Fruit fly (Drosophila melanogaster) whole organism, embryonic: ENCODE results near the gene Lcp65Ab1.
A peak's percentile ranks its signal among the peaks of the same experiment; 100 is the strongest.

ENCODE experiments used
- Antp ChIP-seq: fragments of 200-800 bp; sonication (Bioruptor generic); optimal IDR thresholded peaks from 3 replicates; lab custom pipeline; 2016; ENCODE audit warnings: missing biosample characterization, missing genetic modification characterization
- Atf6 ChIP-seq: fragments of 200-800 bp; sonication (Bioruptor generic); IDR thresholded peaks from 2 replicates; pipeline ENCODE4 v1.3.6; 2022; ENCODE audit warnings: missing biosample characterization, missing genetic modification characterization
- Bgb ChIP-seq: fragments of 200-800 bp; sonication (Bioruptor generic); IDR thresholded peaks from 2 replicates; pipeline ENCODE4 v1.3.6; 2022; ENCODE audit warnings: missing biosample characterization, missing genetic modification characterization; ENCODE audit not compliant: partially characterized antibody
- Blimp-1 ChIP-seq: fragments of 200-800 bp; sonication (Bioruptor generic); optimal IDR thresholded peaks from 3 replicates; lab custom pipeline; 2018; ENCODE audit warnings: missing biosample characterization, missing genetic modification characterization, mild to moderate bottlenecking, moderate library complexity, missing genetic modification reagents
- BtbVII ChIP-seq: fragments of 200-800 bp; sonication (Bioruptor generic); optimal IDR thresholded peaks from 3 replicates; lab custom pipeline; 2017; ENCODE audit warnings: missing biosample characterization, mild to moderate bottlenecking, missing genetic modification characterization
- CG10147 ChIP-seq: fragments of 200-800 bp; sonication (Bioruptor generic); optimal IDR thresholded peaks from 2 replicates; lab custom pipeline; 2019; ENCODE audit warnings: missing biosample characterization, mild to moderate bottlenecking, missing genetic modification characterization, moderate library complexity
- CG12236 ChIP-seq: fragments of 200-800 bp; sonication (Bioruptor generic); optimal IDR thresholded peaks from 2 replicates; lab custom pipeline; 2016; ENCODE audit warnings: missing biosample characterization, missing genetic modification characterization
- CG13894 ChIP-seq: fragments of 200-800 bp; sonication (Bioruptor generic); optimal IDR thresholded peaks from 3 replicates; lab custom pipeline; 2018; ENCODE audit warnings: missing biosample characterization, mild to moderate bottlenecking, missing genetic modification characterization, moderate library complexity
- CG16863 ChIP-seq: fragments of 200-800 bp; sonication (Bioruptor generic); optimal IDR thresholded peaks from 3 replicates; lab custom pipeline; 2016; ENCODE audit warnings: missing biosample characterization, missing genetic modification characterization
- CG17361 ChIP-seq: fragments of 200-800 bp; sonication (Bioruptor generic); IDR thresholded peaks from 3 replicates; pipeline ENCODE4 v1.3.6; 2022; ENCODE audit warnings: missing biosample characterization, missing genetic modification characterization
- CG17568 ChIP-seq: fragments of 200-800 bp; sonication (Bioruptor generic); optimal IDR thresholded peaks from 2 replicates; lab custom pipeline; 2018; ENCODE audit warnings: missing biosample characterization, mild to moderate bottlenecking, missing genetic modification characterization, moderate library complexity
- CG17829 ChIP-seq: fragments of 200-800 bp; optimal IDR thresholded peaks from 2 replicates; lab custom pipeline; 2019; ENCODE audit warnings: missing biosample characterization, mild to moderate bottlenecking, missing genetic modification characterization, moderate library complexity
- CG2712 ChIP-seq: fragments of 200-800 bp; optimal IDR thresholded peaks from 3 replicates; lab custom pipeline; 2019; ENCODE audit warnings: missing biosample characterization, mild to moderate bottlenecking, missing genetic modification characterization, moderate library complexity
- CG2889 ChIP-seq: fragments of 200-800 bp; sonication (Bioruptor generic); IDR thresholded peaks from 3 replicates; pipeline ENCODE4 v1.3.6; 2022; ENCODE audit warnings: missing biosample characterization, missing genetic modification characterization
- CG34376 ChIP-seq: fragments of 200-800 bp; sonication (Bioruptor generic); optimal IDR thresholded peaks from 2 replicates; lab custom pipeline; 2018; ENCODE audit warnings: missing biosample characterization, mild to moderate bottlenecking, missing genetic modification characterization
- CG3726 ChIP-seq: fragments of 200-800 bp; sonication (Bioruptor generic); IDR thresholded peaks from 3 replicates; pipeline ENCODE4, ENCODE4 v1.3.6; 2022; ENCODE audit warnings: missing biosample characterization, missing genetic modification characterization
- CG7556 ChIP-seq: fragments of 200-800 bp; sonication (Bioruptor generic); optimal IDR thresholded peaks from 2 replicates; lab custom pipeline; 2017; ENCODE audit warnings: missing biosample characterization, mild to moderate bottlenecking, missing genetic modification characterization
- CG9797 ChIP-seq: fragments of 200-800 bp; sonication (Bioruptor generic); optimal IDR thresholded peaks from 3 replicates; lab custom pipeline; 2018; ENCODE audit warnings: missing biosample characterization, mild to moderate bottlenecking, missing genetic modification characterization
- CTCF ChIP-seq: fragments of 200-800 bp; sonication (Bioruptor generic); optimal IDR thresholded peaks from 2 replicates; lab custom pipeline; 2017; ENCODE audit warnings: missing biosample characterization, mild to moderate bottlenecking, missing genetic modification characterization, moderate library complexity
- CkIIα-i1 ChIP-seq: fragments of 200-800 bp; sonication (Bioruptor generic); IDR thresholded peaks from 2 replicates; pipeline ENCODE4 v1.3.6; 2022; ENCODE audit warnings: missing biosample characterization, missing genetic modification characterization
- D ChIP-seq, 2 experiments: fragments of 200-800 bp in 1 of 2; fragments of >200 bp in 1 of 2; sonication (Bioruptor generic) in 1 of 2; optimal IDR thresholded peaks; 2 replicates in 1 of 2; 3 replicates in 1 of 2; lab custom pipeline; 2017; ENCODE audit warnings: mild to moderate bottlenecking in 1 of 2, missing biosample characterization in 1 of 2, missing genetic modification characterization in 1 of 2, missing genetic modification reagents in 1 of 2
- Elba2 ChIP-seq: fragments of 200-800 bp; sonication (Bioruptor generic); optimal IDR thresholded peaks from 3 replicates; lab custom pipeline; 2016; ENCODE audit warnings: missing biosample characterization, missing genetic modification characterization
- H2.0 ChIP-seq: fragments of 200-800 bp; sonication (Bioruptor generic); IDR thresholded peaks from 2 replicates; pipeline ENCODE4 v1.3.6; 2022; ENCODE audit warnings: missing biosample characterization, missing genetic modification characterization
- Lhr ChIP-seq: fragments of 200-800 bp; sonication (Bioruptor generic); optimal IDR thresholded peaks from 3 replicates; lab custom pipeline; 2017; ENCODE audit warnings: mild to moderate bottlenecking, missing biosample characterization, missing genetic modification reagents, missing genetic modification characterization
- Mad ChIP-seq: fragments of 200-800 bp; sonication (Bioruptor generic); optimal IDR thresholded peaks from 2 replicates; lab custom pipeline; 2016; ENCODE audit warnings: missing biosample characterization, missing genetic modification characterization
- Max ChIP-seq: fragments of 200-800 bp; sonication (Bioruptor generic); optimal IDR thresholded peaks from 2 replicates; lab custom pipeline; 2016; ENCODE audit warnings: missing biosample characterization, mild to moderate bottlenecking, missing genetic modification characterization
- NC2β ChIP-seq: fragments of 200-800 bp; sonication (Bioruptor generic); optimal IDR thresholded peaks from 2 replicates; lab custom pipeline; 2016; ENCODE audit warnings: missing biosample characterization, missing genetic modification characterization
- NFAT ChIP-seq: fragments of 200-800 bp; sonication (Bioruptor generic); IDR thresholded peaks from 2 replicates; pipeline ENCODE4 v1.3.6; 2022; ENCODE audit warnings: missing biosample characterization, missing genetic modification characterization
- PHDP ChIP-seq: fragments of 200-800 bp; sonication (Bioruptor generic); optimal IDR thresholded peaks from 3 replicates; lab custom pipeline; 2018; ENCODE audit warnings: missing biosample characterization, mild to moderate bottlenecking, missing genetic modification characterization, moderate library complexity
- Pdp1 ChIP-seq, 2 experiments: fragments of 200-800 bp; sonication (Bioruptor generic); optimal IDR thresholded peaks; 3 replicates each; lab custom pipeline; 2016; ENCODE audit warnings: missing biosample characterization in 2 of 2, missing genetic modification characterization in 2 of 2, mild to moderate bottlenecking in 1 of 2, moderate library complexity in 1 of 2
- Ravus ChIP-seq: fragments of 200-800 bp; sonication (Bioruptor generic); IDR thresholded peaks from 2 replicates; pipeline ENCODE4 v1.3.6; 2022; ENCODE audit warnings: missing biosample characterization, missing genetic modification characterization
- Sox100B ChIP-seq: fragments of 200-800 bp; sonication (Bioruptor generic); optimal IDR thresholded peaks from 3 replicates; lab custom pipeline; 2018; ENCODE audit warnings: missing biosample characterization, mild to moderate bottlenecking, missing genetic modification characterization
- Sry-β ChIP-seq: fragments of 200-800 bp; sonication (Bioruptor generic); optimal IDR thresholded peaks from 2 replicates; lab custom pipeline; 2018; ENCODE audit warnings: missing biosample characterization, mild to moderate bottlenecking, missing genetic modification characterization, moderate library complexity
- Xrp1 ChIP-seq: fragments of 200-800 bp; sonication (Bioruptor generic); IDR thresholded peaks from 2 replicates; pipeline ENCODE4 v1.3.6; 2022; ENCODE audit warnings: missing biosample characterization, missing genetic modification characterization
- ara ChIP-seq: fragments of 200-800 bp; sonication (Bioruptor generic); IDR thresholded peaks from 2 replicates; pipeline ENCODE4 v1.3.6; 2022; ENCODE audit warnings: missing biosample characterization, missing genetic modification characterization
- bab2 ChIP-seq: fragments of 200-800 bp; sonication (Bioruptor generic); optimal IDR thresholded peaks from 2 replicates; lab custom pipeline; 2016; ENCODE audit warnings: missing biosample characterization, missing genetic modification characterization
- cato ChIP-seq: fragments of 200-800 bp; sonication (Bioruptor generic); optimal IDR thresholded peaks from 2 replicates; lab custom pipeline; 2016; ENCODE audit warnings: missing biosample characterization, missing genetic modification characterization, borderline replicate concordance
- crp ChIP-seq, 2 experiments: fragments of 200-800 bp; sonication (Bioruptor generic); optimal IDR thresholded peaks; 2 replicates in 1 of 2; 3 replicates in 1 of 2; lab custom pipeline; 2017; ENCODE audit warnings: missing biosample characterization in 2 of 2, missing genetic modification characterization in 2 of 2, mild to moderate bottlenecking in 1 of 2, moderate library complexity in 1 of 2
- ftz-f1 ChIP-seq: fragments of 200-800 bp; sonication (Bioruptor generic); optimal IDR thresholded peaks from 2 replicates; lab custom pipeline; 2016; ENCODE audit warnings: missing biosample characterization, missing genetic modification characterization
- gcm2 ChIP-seq: fragments of 200-800 bp; sonication (Bioruptor generic); optimal IDR thresholded peaks from 2 replicates; lab custom pipeline; 2016; ENCODE audit warnings: missing biosample characterization, missing genetic modification characterization
- gfzf ChIP-seq: fragments of 200-800 bp; sonication (Bioruptor generic); optimal IDR thresholded peaks from 2 replicates; lab custom pipeline; 2016; ENCODE audit warnings: missing biosample characterization, mild to moderate bottlenecking, missing genetic modification characterization, moderate library complexity
- hkb ChIP-seq, 2 experiments: fragments of 200-800 bp in 1 of 2; fragments of >200 bp in 1 of 2; sonication (Bioruptor generic) in 1 of 2; IDR thresholded peaks in 1 of 2; optimal IDR thresholded peaks in 1 of 2; 2 replicates each; pipeline versions ENCODE4 v1.3.6 to Lab custom; 2017 to 2022; ENCODE audit warnings: missing biosample characterization in 1 of 2, missing genetic modification characterization in 1 of 2
- odd ChIP-seq: fragments of 200-800 bp; sonication (Bioruptor generic); optimal IDR thresholded peaks from 2 replicates; lab custom pipeline; 2017; ENCODE audit warnings: missing biosample characterization, mild to moderate bottlenecking, missing genetic modification characterization
- shn ChIP-seq: fragments of 200-800 bp; sonication (Bioruptor generic); optimal IDR thresholded peaks from 3 replicates; lab custom pipeline; 2016; ENCODE audit warnings: missing biosample characterization, missing genetic modification characterization
- slbo ChIP-seq: fragments of 200-800 bp; sonication (Bioruptor generic); IDR thresholded peaks from 2 replicates; pipeline ENCODE4 v1.3.6; 2022; ENCODE audit warnings: missing biosample characterization, missing genetic modification characterization
- sug ChIP-seq: fragments of 200-800 bp; optimal IDR thresholded peaks from 2 replicates; lab custom pipeline; 2019; ENCODE audit warnings: missing biosample characterization, mild to moderate bottlenecking, missing genetic modification characterization, moderate library complexity
- tap ChIP-seq: fragments of 200-800 bp; optimal IDR thresholded peaks from 3 replicates; lab custom pipeline; 2019; ENCODE audit warnings: missing biosample characterization, mild to moderate bottlenecking, missing genetic modification characterization, moderate library complexity
- tx ChIP-seq: fragments of 200-800 bp; sonication (Bioruptor generic); optimal IDR thresholded peaks from 2 replicates; lab custom pipeline; 2016; ENCODE audit warnings: missing biosample characterization, missing genetic modification characterization
- vnd ChIP-seq: fragments of 200-800 bp; sonication (Bioruptor generic); IDR thresholded peaks from 3 replicates; pipeline ENCODE4 v1.3.6; 2022; ENCODE audit warnings: missing biosample characterization, missing genetic modification characterization; ENCODE audit not compliant: partially characterized antibody

Gene Lcp65Ab1

dm6 chr3L:6184884-6185438, 35.6 kb downstream of the Lcp65Ab1 start, which contains the start of the genes D19B and CG43293 (continued):
- TF ChIP-seq vnd (GFP tag; lab: Robert Waterston, UW): 0 out of 3 replicates have a peak, but pooled peaks have one; percentile 34
- TF ChIP-seq odd (GFP tag; lab: Kevin White, UChicago): no peak
- peak; percentile 93 for TF ChIP-seq Antp (GFP tag; lab: Kevin White, UChicago)
- peak; percentile 88 for TF ChIP-seq ara (GFP tag; lab: Robert Waterston, UW)
- TF ChIP-seq bab2 (GFP tag; lab: Kevin White, UChicago): peak; percentile 91
- TF ChIP-seq CG34376 (GFP tag; lab: Kevin White, UChicago): peak; percentile 69
- TF ChIP-seq CG7556: peak; percentile 81
- peak in 1 of 2 experiments; percentile 38 for TF ChIP-seq crp (GFP tag; optimal IDR thresholded peaks at IDR 0.05; lab: Kevin White, UChicago)
- no peak for TF ChIP-seq CG17568 (GFP tag; lab: Kevin White, UChicago)
- peak; percentile 77 for TF ChIP-seq tx (GFP tag; lab: Kevin White, UChicago)
- TF ChIP-seq BtbVII (GFP tag; lab: Kevin White, UChicago): peak; percentile 81
- peak; percentile 78 for TF ChIP-seq NC2β (GFP tag; lab: Kevin White, UChicago)
- peak; percentile 85 for TF ChIP-seq shn (GFP tag; lab: Kevin White, UChicago)
- TF ChIP-seq H2.0 (GFP tag; lab: Robert Waterston, UW): peak; percentile 93
- TF ChIP-seq Pdp1 (GFP tag; optimal IDR thresholded peaks at IDR 0.05; lab: Kevin White, UChicago): peak; percentile 82 to 87
- TF ChIP-seq Max (GFP tag; lab: Kevin White, UChicago): peak; percentile 78
- TF ChIP-seq ftz-f1: peak; percentile 79
- TF ChIP-seq gcm2: peak; percentile 66
- peak; percentile 85 for TF ChIP-seq Sox100B (GFP tag; lab: Kevin White, UChicago)
- peak; percentile 59; the same call in 1 of the 2 replicates for TF ChIP-seq Bgb (GFP tag; lab: Robert Waterston, UW)
- TF ChIP-seq tap: peak; percentile 75
- peak; percentile 64 for TF ChIP-seq CG12236 (GFP tag; lab: Kevin White, UChicago)
- TF ChIP-seq Atf6: peak; percentile 91
- TF ChIP-seq Sry-β (GFP tag; lab: Kevin White, UChicago): peak; percentile 84
- peak; percentile 63 for TF ChIP-seq Lhr (GFP tag; lab: Kevin White, UChicago)
- peak; percentile 95 for TF ChIP-seq Xrp1 (GFP tag; lab: Robert Waterston, UW)
- TF ChIP-seq CG3726: peak; percentile 87
- peak; percentile 96 for TF ChIP-seq NFAT
- peak; percentile 97 for TF ChIP-seq slbo (GFP tag; lab: Robert Waterston, UW)
- peak; percentile 70 for TF ChIP-seq CG10147 (GFP tag; lab: Kevin White, UChicago)
- peak; percentile 80 for TF ChIP-seq cato (GFP tag; lab: Kevin White, UChicago)
- TF ChIP-seq CG17361 (GFP tag; lab: Robert Waterston, UW): peak; percentile 91
- TF ChIP-seq CG2889: peak; percentile 88
- TF ChIP-seq CTCF (GFP tag; lab: Kevin White, UChicago): no peak
- peak; percentile 80 for TF ChIP-seq sug
- TF ChIP-seq CG9797 (GFP tag; lab: Kevin White, UChicago): peak; percentile 35
- peak; percentile 91 for TF ChIP-seq CG2712 (tag; lab: Kevin White, UChicago)
- TF ChIP-seq gfzf (GFP tag; lab: Kevin White, UChicago): peak; percentile 21
- peak; percentile 87 for TF ChIP-seq Mad (GFP tag; lab: Kevin White, UChicago)
- TF ChIP-seq PHDP (tag; lab: Kevin White, UChicago): peak; percentile 88
- peak; percentile 82 for TF ChIP-seq D (optimal IDR thresholded peaks at IDR 0.05; lab: Kevin White, UChicago)
- peak; percentile 80 for TF ChIP-seq D (GFP tag; optimal IDR thresholded peaks at IDR 0.05; lab: Kevin White, UChicago)
- TF ChIP-seq Blimp-1: peak; percentile 82
- peak; percentile 61 for TF ChIP-seq Ravus
- no peak for TF ChIP-seq hkb (optimal IDR thresholded peaks at IDR 0.05; lab: Kevin White, UChicago)
- TF ChIP-seq hkb (GFP tag; IDR thresholded peaks at IDR 0.05; lab: Robert Waterston, UW): peak; percentile 91
- TF ChIP-seq CG13894 (tag; lab: Kevin White, UChicago): peak; percentile 84
- peak; percentile 80 for TF ChIP-seq CG16863
- peak; percentile 62 for TF ChIP-seq Elba2 (GFP tag; lab: Kevin White, UChicago)
- peak; percentile 43; the same call in 1 of the 2 replicates for TF ChIP-seq CkIIα-i1 (GFP tag; lab: Robert Waterston, UW)
- peak; percentile 89 for TF ChIP-seq CG17829 (tag; lab: Kevin White, UChicago)
